Worm (Caenorhabditis elegans) whole organism, midembryonic: ENCODE data around the gene F55F1.2.

Experiments
- T22C8.4 ChIP-seq: fragments of 200-800 bp; sonication (Bioruptor generic); IDR thresholded peaks from 2 replicates; pipeline ENCODE4 v1.3.6; 2022; ENCODE audit warnings: missing genetic modification characterization, missing compliant biosample characterization
- cog-1 ChIP-seq: sonication (generic microtip); optimal IDR thresholded peaks from 2 replicates; lab custom pipeline; 2016; ENCODE audit warnings: missing genetic modification characterization, missing compliant biosample characterization
- flt-1 ChIP-seq: fragments of 200-800 bp; sonication (Bioruptor generic); IDR thresholded peaks from 2 replicates; pipeline ENCODE4 v1.3.6; 2022; ENCODE audit warnings: missing genetic modification characterization, missing compliant biosample characterization
- klf-2 ChIP-seq: fragments of 200-800 bp; sonication (Bioruptor generic); conservative IDR thresholded peaks from 2 replicates; pipeline ENCODE4 v1.3.6; 2022; ENCODE audit warnings: missing genetic modification reagents, missing genetic modification characterization, missing compliant biosample characterization
- med-1 ChIP-seq: sonication (generic microtip); optimal IDR thresholded peaks from 2 replicates; lab custom pipeline; 2017; ENCODE audit warnings: missing genetic modification characterization, mild to moderate bottlenecking, missing compliant biosample characterization, antibody characterized with exemption, missing genetic modification reagents; ENCODE audit not compliant: insufficient read depth
- ref-1 ChIP-seq: fragments of 200-800 bp; sonication (Bioruptor generic); conservative IDR thresholded peaks from 2 replicates; pipeline ENCODE4 v1.3.6; 2022; ENCODE audit warnings: missing genetic modification reagents, missing genetic modification characterization, missing compliant biosample characterization
- tab-1 ChIP-seq: fragments of 200-800 bp; sonication (Bioruptor generic); IDR thresholded peaks from 2 replicates; pipeline ENCODE4 v1.3.6; 2022; ENCODE audit warnings: missing genetic modification characterization, missing compliant biosample characterization
- ztf-23 ChIP-seq: fragments of 200-800 bp; sonication (Bioruptor generic); IDR thresholded peaks from 2 replicates; pipeline ENCODE4 v1.3.6; 2022; ENCODE audit warnings: missing genetic modification reagents, missing genetic modification characterization, missing compliant biosample characterization
- ztf-29 ChIP-seq: fragments of 200-800 bp; sonication (Bioruptor generic); IDR thresholded peaks from 2 replicates; pipeline ENCODE4 v1.3.6; 2022; ENCODE audit warnings: missing genetic modification reagents, missing genetic modification characterization, missing compliant biosample characterization

ce11 chrX:2795054-2795453 lies 25.2 kb upstream of the F55F1.2 start:
- TF ChIP-seq flt-1 = no peak
- no peak for TF ChIP-seq med-1 (GFP tag; lab: Kevin White, UChicago)
- TF ChIP-seq tab-1 = no peak
- TF ChIP-seq T22C8.4 (GFP tag; lab: Robert Waterston, UW) = no peak
- no peak for TF ChIP-seq ztf-23 (GFP tag; lab: Robert Waterston, UW)
- TF ChIP-seq klf-2 (GFP tag; lab: Robert Waterston, UW) = no peak
- TF ChIP-seq cog-1 (tag; lab: Kevin White, UChicago) = no peak
- no peak for TF ChIP-seq ztf-29
- TF ChIP-seq ref-1 (GFP tag; lab: Robert Waterston, UW) = no peak
